Worm (Caenorhabditis elegans) whole organism, mixed stage, embryonic: Measurements from ENCODE around the gene rskd-1.
A peak's percentile ranks its signal among the peaks of the same experiment; 100 is the strongest.

ENCODE experiments used
- M03D4.4 ChIP-seq: sonication (generic microtip); optimal IDR thresholded peaks from 2 replicates; lab custom pipeline; 2017; ENCODE audit warnings: mild to moderate bottlenecking, missing genetic modification characterization, missing compliant biosample characterization
- bed-3 ChIP-seq: fragments of 200-800 bp; sonication (Bioruptor generic); optimal IDR thresholded peaks from 3 replicates; lab custom pipeline; 2018; ENCODE audit warnings: mild to moderate bottlenecking, missing genetic modification characterization, moderate library complexity, missing compliant biosample characterization
- blmp-1 ChIP-seq: fragments of 150-350 bp; optimal IDR thresholded peaks from 2 replicates; lab custom pipeline; 2014; ENCODE audit warnings: missing biosample characterization, missing genetic modification characterization
- ceh-39 ChIP-seq: fragments of 150-350 bp; optimal IDR thresholded peaks from 2 replicates; lab custom pipeline; 2014; ENCODE audit warnings: missing biosample characterization, missing genetic modification characterization
- ceh-43 ChIP-seq: fragments of 200-800 bp; sonication (Bioruptor generic); optimal IDR thresholded peaks from 2 replicates; lab custom pipeline; 2018; ENCODE audit warnings: mild to moderate bottlenecking, missing genetic modification characterization, moderate library complexity, missing compliant biosample characterization
- ceh-83 ChIP-seq: fragments of 200-800 bp; sonication (Bioruptor generic); optimal IDR thresholded peaks from 2 replicates; lab custom pipeline; 2018; ENCODE audit warnings: mild to moderate bottlenecking, missing genetic modification characterization, missing compliant biosample characterization
- ces-1 ChIP-seq: fragments of 150-350 bp; optimal IDR thresholded peaks from 2 replicates; lab custom pipeline; 2014; ENCODE audit warnings: missing biosample characterization, missing genetic modification reagents, missing genetic modification characterization
- cnd-1 ChIP-seq: fragments of 200-800 bp; sonication (Bioruptor generic); optimal IDR thresholded peaks from 2 replicates; lab custom pipeline; 2018; ENCODE audit warnings: mild to moderate bottlenecking, missing genetic modification characterization, missing compliant biosample characterization
- drap-1 ChIP-seq: fragments of 200-800 bp; sonication (Bioruptor generic); optimal IDR thresholded peaks from 3 replicates; lab custom pipeline; 2018; ENCODE audit warnings: mild to moderate bottlenecking, missing genetic modification characterization, missing compliant biosample characterization
- elt-1 ChIP-seq: sonication (generic microtip); optimal IDR thresholded peaks from 2 replicates; lab custom pipeline; 2017; ENCODE audit warnings: missing genetic modification characterization, mild to moderate bottlenecking, missing compliant biosample characterization, antibody characterized with exemption, moderate library complexity, borderline replicate concordance; ENCODE audit not compliant: insufficient read depth
- flh-1 ChIP-seq: fragments of 200-800 bp; sonication (Bioruptor generic); optimal IDR thresholded peaks from 2 replicates; lab custom pipeline; 2018; ENCODE audit warnings: mild to moderate bottlenecking, missing genetic modification characterization, moderate library complexity, missing compliant biosample characterization
- ham-2 ChIP-seq: fragments of 200-800 bp; sonication (Bioruptor generic); optimal IDR thresholded peaks from 2 replicates; lab custom pipeline; 2018; ENCODE audit warnings: mild to moderate bottlenecking, missing genetic modification characterization, missing compliant biosample characterization
- hlh-1 ChIP-seq: fragments of 150-350 bp; optimal IDR thresholded peaks from 2 replicates; lab custom pipeline; 2014; ENCODE audit warnings: missing biosample characterization, missing genetic modification reagents, missing genetic modification characterization
- lin-13 ChIP-seq: fragments of 150-350 bp; optimal IDR thresholded peaks from 2 replicates; lab custom pipeline; 2014; ENCODE audit warnings: missing biosample characterization, missing genetic modification characterization
- lin-32 ChIP-seq: fragments of 200-800 bp; sonication (Bioruptor generic); optimal IDR thresholded peaks from 2 replicates; lab custom pipeline; 2018; ENCODE audit warnings: mild to moderate bottlenecking, missing genetic modification characterization, missing compliant biosample characterization
- lsy-2 ChIP-seq: fragments of 150-350 bp; optimal IDR thresholded peaks from 2 replicates; lab custom pipeline; 2014; ENCODE audit warnings: missing biosample characterization, missing genetic modification characterization
- mab-5 ChIP-seq: fragments of 150-350 bp; optimal IDR thresholded peaks from 2 replicates; lab custom pipeline; 2014; ENCODE audit warnings: missing biosample characterization, missing genetic modification characterization
- mep-1 ChIP-seq: fragments of 150-350 bp; optimal IDR thresholded peaks from 2 replicates; lab custom pipeline; 2017; ENCODE audit warnings: missing biosample characterization, missing genetic modification reagents, missing genetic modification characterization, inconsistent platforms
- mls-2 ChIP-seq: sonication (generic microtip); optimal IDR thresholded peaks from 2 replicates; lab custom pipeline; 2016; ENCODE audit warnings: mild to moderate bottlenecking, missing genetic modification characterization, moderate library complexity, missing compliant biosample characterization
- nhr-12 ChIP-seq: fragments of 150-350 bp; optimal IDR thresholded peaks from 2 replicates; lab custom pipeline; 2014; ENCODE audit warnings: missing biosample characterization, missing genetic modification characterization
- nhr-2 ChIP-seq: fragments of 150-350 bp; optimal IDR thresholded peaks from 2 replicates; lab custom pipeline; 2014; ENCODE audit warnings: missing biosample characterization, missing genetic modification characterization
- nhr-237 ChIP-seq: fragments of 150-350 bp; optimal IDR thresholded peaks from 2 replicates; lab custom pipeline; 2014; ENCODE audit warnings: missing biosample characterization, missing genetic modification characterization
- nhr-28 ChIP-seq: fragments of 150-350 bp; optimal IDR thresholded peaks from 2 replicates; lab custom pipeline; 2014; ENCODE audit warnings: missing biosample characterization, missing genetic modification characterization
- nhr-76 ChIP-seq: sonication (generic microtip); optimal IDR thresholded peaks from 2 replicates; lab custom pipeline; 2017; ENCODE audit warnings: missing biosample characterization, missing genetic modification characterization
- pha-4 ChIP-seq: fragments of 150-350 bp; optimal IDR thresholded peaks from 2 replicates; lab custom pipeline; 2018; ENCODE audit warnings: missing biosample characterization, missing genetic modification reagents, missing genetic modification characterization
- sem-2 ChIP-seq: fragments of 200-800 bp; sonication (Bioruptor generic); optimal IDR thresholded peaks from 2 replicates; lab custom pipeline; 2018; ENCODE audit warnings: mild to moderate bottlenecking, missing genetic modification characterization, missing compliant biosample characterization
- snpc-4 ChIP-seq: fragments of 150-350 bp; optimal IDR thresholded peaks from 2 replicates; lab custom pipeline; 2014; ENCODE audit warnings: missing biosample characterization, missing genetic modification characterization
- sptf-1 ChIP-seq: sonication (generic microtip); optimal IDR thresholded peaks from 2 replicates; lab custom pipeline; 2017; ENCODE audit warnings: mild to moderate bottlenecking, missing genetic modification characterization, moderate library complexity, missing compliant biosample characterization
- tbx-8 ChIP-seq: fragments of 200-800 bp; sonication (Bioruptor generic); optimal IDR thresholded peaks from 2 replicates; lab custom pipeline; 2018; ENCODE audit warnings: mild to moderate bottlenecking, missing genetic modification characterization, moderate library complexity, missing compliant biosample characterization
- unc-120 ChIP-seq: sonication (generic microtip); optimal IDR thresholded peaks from 2 replicates; lab custom pipeline; 2017; ENCODE audit warnings: missing genetic modification characterization, missing compliant biosample characterization; ENCODE audit not compliant: poor library complexity, severe bottlenecking
- unc-39 ChIP-seq: fragments of 150-350 bp; optimal IDR thresholded peaks from 2 replicates; lab custom pipeline; 2014; ENCODE audit warnings: missing biosample characterization, missing genetic modification characterization
- unc-62 ChIP-seq: fragments of 150-350 bp; optimal IDR thresholded peaks from 2 replicates; lab custom pipeline; 2014; ENCODE audit warnings: missing biosample characterization, missing genetic modification reagents, missing genetic modification characterization
- zip-8 ChIP-seq: fragments of 150-350 bp; optimal IDR thresholded peaks from 2 replicates; lab custom pipeline; 2014; ENCODE audit warnings: missing biosample characterization, missing genetic modification characterization
- ztf-11 ChIP-seq: fragments of 150-350 bp; optimal IDR thresholded peaks from 2 replicates; lab custom pipeline; 2014; ENCODE audit warnings: missing biosample characterization, missing genetic modification characterization

rskd-1 gene

DNA sequence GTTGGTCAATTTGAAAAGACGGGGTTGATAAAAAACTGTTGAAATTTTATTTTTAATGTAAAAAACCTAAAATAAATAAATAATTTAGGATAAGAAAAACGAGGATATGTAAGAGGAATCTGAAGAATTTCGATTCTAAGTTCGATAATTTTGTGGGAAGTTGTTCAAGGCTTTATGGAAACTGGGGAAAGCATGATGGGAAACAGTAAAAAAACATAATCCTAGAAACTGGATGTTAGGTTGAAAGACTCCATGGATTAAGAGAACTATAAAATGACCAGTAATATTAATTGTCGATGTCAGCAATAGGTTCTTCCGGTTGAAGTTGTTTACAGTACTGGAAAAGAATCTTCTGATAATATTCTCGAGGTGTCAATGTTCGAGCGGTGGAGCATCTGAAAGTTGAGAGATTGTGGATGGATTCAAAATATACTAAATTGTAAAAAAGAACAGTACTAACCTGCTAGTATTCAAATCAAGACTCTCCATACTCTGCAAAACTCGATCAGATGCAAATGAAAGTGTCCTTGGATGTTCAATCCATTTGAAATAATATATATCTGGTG is 31.9 kb upstream of the rskd-1 start:
- TF ChIP-seq ceh-83 (GFP tag; lab: Kevin White, UChicago): no peak
- no peak for TF ChIP-seq unc-62 (GFP tag; lab: Kevin White, UChicago)

DNA sequence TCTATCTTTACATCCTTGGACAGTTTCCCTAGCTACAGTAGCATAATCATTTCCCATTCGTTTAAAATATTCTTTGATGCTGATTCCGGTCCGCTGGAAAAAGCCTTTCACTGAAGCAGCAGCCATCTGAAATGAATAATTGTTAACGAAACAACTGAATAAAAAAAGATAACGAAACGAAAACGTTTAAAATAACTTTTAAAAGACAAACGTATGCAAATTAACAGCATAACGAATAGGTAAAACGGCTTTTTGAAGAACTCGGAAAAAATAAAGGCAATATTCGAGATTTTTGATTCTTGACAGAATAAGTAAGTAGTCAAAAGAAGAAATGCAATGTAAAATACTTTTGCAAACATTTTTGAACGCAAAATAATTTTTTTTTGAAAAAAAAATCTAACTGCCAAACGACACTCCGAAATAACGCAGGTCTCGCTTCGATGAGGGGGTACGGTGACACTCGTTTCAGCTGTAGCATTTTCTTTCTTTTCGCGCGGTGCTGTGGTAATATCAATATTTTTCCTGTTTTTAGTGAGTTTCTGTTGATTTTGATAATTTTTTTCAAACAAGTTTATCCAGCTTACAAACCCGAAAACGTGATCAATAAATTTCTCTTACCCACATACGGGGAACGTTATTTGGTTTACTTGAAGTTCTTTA is 29.6 kb upstream of the rskd-1 start, which contains the start of the genes R04F11.5 and R04F11.2:
Gene R04F11.5, minus strand, starts transcription at position 126 of the 660 bp plus-strand sequence.
Gene R04F11.2, plus strand, starts transcription at position 488 of the 660 bp plus-strand sequence.
- TF ChIP-seq nhr-12 (tag; lab: Kevin White, UChicago): no peak
- TF ChIP-seq flh-1: no peak
- no peak for TF ChIP-seq M03D4.4
- no peak for TF ChIP-seq ham-2 (GFP tag; lab: Kevin White, UChicago)
- TF ChIP-seq cnd-1 (tag; lab: Kevin White, UChicago): no peak
- peak; percentile 3 for TF ChIP-seq sptf-1 (tag; lab: Kevin White, UChicago)
- TF ChIP-seq snpc-4: no peak
- TF ChIP-seq lsy-2 (tag; lab: Kevin White, UChicago): peak; percentile 98
- TF ChIP-seq ceh-39 (tag; lab: Kevin White, UChicago): peak; percentile 41
- no peak for TF ChIP-seq nhr-76
- TF ChIP-seq hlh-1 (tag; lab: Kevin White, UChicago): peak; percentile 47
- no peak for TF ChIP-seq unc-120 (tag; lab: Kevin White, UChicago)
- TF ChIP-seq unc-39: no peak
- peak; percentile 52 for TF ChIP-seq ces-1 (GFP tag; lab: Kevin White, UChicago)
- TF ChIP-seq lin-32 (GFP tag; lab: Kevin White, UChicago): no peak
- no peak for TF ChIP-seq sem-2 (GFP tag; lab: Kevin White, UChicago)
- peak; percentile 31 for TF ChIP-seq unc-62 (GFP tag; lab: Kevin White, UChicago)
- TF ChIP-seq ceh-43: no peak
- peak; percentile 69 for TF ChIP-seq pha-4
- TF ChIP-seq drap-1 (GFP tag; lab: Kevin White, UChicago): no peak
- no peak for TF ChIP-seq nhr-2 (tag; lab: Kevin White, UChicago)
- no peak for TF ChIP-seq zip-8 (tag; lab: Kevin White, UChicago)
- TF ChIP-seq lin-13: peak; percentile 55
- TF ChIP-seq nhr-237 (tag; lab: Kevin White, UChicago): peak; percentile 79
- TF ChIP-seq mep-1 (tag; lab: Kevin White, UChicago): peak; percentile 90
- TF ChIP-seq ceh-83 (GFP tag; lab: Kevin White, UChicago): no peak
- no peak for TF ChIP-seq bed-3 (GFP tag; lab: Kevin White, UChicago)
- no peak for TF ChIP-seq elt-1
- TF ChIP-seq, all 35 proteins: peak for 10

DNA sequence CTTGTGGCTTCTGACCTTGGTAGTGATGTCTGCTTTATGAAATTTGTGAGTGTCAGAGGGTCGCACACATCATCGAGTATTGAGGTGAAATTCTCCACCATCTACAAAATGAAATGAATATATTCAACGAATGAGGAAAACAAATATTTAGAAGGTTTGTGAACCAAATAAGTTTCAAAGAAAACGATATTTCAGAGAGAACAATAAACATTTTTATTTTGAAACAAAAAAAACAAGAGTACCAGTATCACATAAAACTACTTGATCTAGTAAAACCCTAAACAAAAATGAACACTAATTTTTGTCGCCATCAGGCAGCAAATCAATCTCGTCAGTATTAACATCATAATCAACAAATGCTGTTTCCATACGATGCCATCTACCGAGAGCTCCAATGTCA is 28.7 kb upstream of the rskd-1 start, which contains the start of gene R04F11.3:
Gene R04F11.3, minus strand, starts transcription at position 101 of the 400 bp plus-strand sequence.
- TF ChIP-seq lin-32 (GFP tag; lab: Kevin White, UChicago): no peak
- TF ChIP-seq lin-13: no peak
- TF ChIP-seq mls-2: no peak
- TF ChIP-seq pha-4: no peak
- no peak for TF ChIP-seq unc-62 (GFP tag; lab: Kevin White, UChicago)
- no peak for TF ChIP-seq ceh-83 (GFP tag; lab: Kevin White, UChicago)
- TF ChIP-seq ces-1 (GFP tag; lab: Kevin White, UChicago): no peak
- no peak for TF ChIP-seq elt-1
- no peak for TF ChIP-seq nhr-237 (tag; lab: Kevin White, UChicago)
- no peak for TF ChIP-seq ham-2 (GFP tag; lab: Kevin White, UChicago)
- TF ChIP-seq nhr-2 (tag; lab: Kevin White, UChicago): no peak
- TF ChIP-seq unc-120 (tag; lab: Kevin White, UChicago): no peak
- TF ChIP-seq nhr-28 (tag; lab: Kevin White, UChicago): no peak
- no peak for TF ChIP-seq M03D4.4
- no peak for TF ChIP-seq cnd-1 (tag; lab: Kevin White, UChicago)
- TF ChIP-seq nhr-76: no peak

DNA sequence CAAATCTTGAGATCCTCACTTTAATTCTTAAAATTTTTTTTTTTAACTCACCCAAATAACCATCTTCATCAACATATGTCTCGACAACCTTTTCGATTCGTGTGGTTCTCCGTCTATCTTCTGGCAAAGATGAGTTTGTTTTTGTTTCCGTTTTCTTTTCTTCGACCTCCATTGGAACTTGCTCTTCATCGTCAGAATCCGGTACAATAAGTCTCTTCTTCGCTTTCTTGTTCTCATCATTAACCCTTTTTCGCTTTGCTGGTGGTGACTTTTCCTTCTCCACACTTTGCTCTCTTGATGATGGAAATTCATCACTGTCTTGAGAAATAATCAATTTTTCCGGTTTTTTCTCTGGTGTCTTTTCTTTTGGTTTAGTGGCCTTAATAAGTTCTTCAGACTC is 27.7 kb upstream of the rskd-1 start:
- no peak for TF ChIP-seq sptf-1 (tag; lab: Kevin White, UChicago)
- no peak for TF ChIP-seq ceh-39 (tag; lab: Kevin White, UChicago)
- no peak for TF ChIP-seq mls-2
- TF ChIP-seq mep-1 (tag; lab: Kevin White, UChicago): no peak
- no peak for TF ChIP-seq snpc-4
- TF ChIP-seq lin-13: no peak
- no peak for TF ChIP-seq zip-8 (tag; lab: Kevin White, UChicago)
- TF ChIP-seq pha-4: no peak
- TF ChIP-seq nhr-2 (tag; lab: Kevin White, UChicago): no peak
- no peak for TF ChIP-seq tbx-8 (GFP tag; lab: Kevin White, UChicago)
- TF ChIP-seq blmp-1 (tag; lab: Kevin White, UChicago): no peak
- no peak for TF ChIP-seq unc-62 (GFP tag; lab: Kevin White, UChicago)
- TF ChIP-seq ztf-11: no peak
- no peak for TF ChIP-seq mab-5
- no peak for TF ChIP-seq nhr-76
- no peak for TF ChIP-seq hlh-1 (tag; lab: Kevin White, UChicago)
- no peak for TF ChIP-seq lin-32 (GFP tag; lab: Kevin White, UChicago)
- TF ChIP-seq ham-2 (GFP tag; lab: Kevin White, UChicago): no peak
- no peak for TF ChIP-seq unc-120 (tag; lab: Kevin White, UChicago)
